Worm (Caenorhabditis elegans): ENCODE data around the gene C29F7.10.

C29F7.10 gene

ce11 chrX:13409543-13409942 lies 21.7 kb downstream of the C29F7.10 start, which contains the start of the genes cyp-13B1 and C29F7.1:
cyp-13B1 (minus strand) TSS chrX:13409643.
C29F7.1 (plus strand) TSS chrX:13409936.
- no peak for TF ChIP-seq skn-1 (tag; optimal IDR thresholded peaks at IDR 0.05)
- TF ChIP-seq nhr-71 (tag; optimal IDR thresholded peaks at IDR 0.05): peak; percentile 1
- TF ChIP-seq nhr-19 (GFP tag; conservative IDR thresholded peaks at IDR 0.05): 0 out of 2 replicates have a peak, but pooled peaks have one; percentile 18
- peak; percentile 15 for TF ChIP-seq elt-2 (tag; optimal IDR thresholded peaks at IDR 0.05)
- peak; percentile 23 for TF ChIP-seq nhr-85 (tag)
- peak; percentile 35 for TF ChIP-seq lin-14 (GFP tag; optimal IDR thresholded peaks at IDR 0.05)
- no peak for TF ChIP-seq irx-1 (tag; optimal IDR thresholded peaks at IDR 0.05)
- TF ChIP-seq nhr-20 (tag; optimal IDR thresholded peaks at IDR 0.05): peak; percentile 46

ce11 chrX:13401783-13402182 lies 29.5 kb downstream of the C29F7.10 start, which contains the start of gene F02C12.1:
F02C12.1 (plus strand) TSS chrX:13402083.
- TF ChIP-seq efl-1 (optimal IDR thresholded peaks at IDR 0.05) (no peak), efl-1 (GFP tag; optimal IDR thresholded peaks at IDR 0.05 in 1 of 2) (no peak), lin-39 (tag; optimal IDR thresholded peaks at IDR 0.05) (no peak), jun-1 (tag; optimal IDR thresholded peaks at IDR 0.05) (no peak), ceh-90 (tag; optimal IDR thresholded peaks at IDR 0.05) (no peak), nhr-19 (GFP tag; conservative IDR thresholded peaks at IDR 0.05) (no peak), nhr-85 (tag) (no peak)

ce11 chrX:13401311-13401710 lies 30.0 kb downstream of the C29F7.10 start:
- peak; percentile 68 for TF ChIP-seq blmp-1 (tag; optimal IDR thresholded peaks at IDR 0.05)
- no peak for TF ChIP-seq tbx-2 (tag; optimal IDR thresholded peaks at IDR 0.05)
- TF ChIP-seq C04F5.9 (tag; optimal IDR thresholded peaks at IDR 0.05): no peak
- TF ChIP-seq pax-3 (tag; optimal IDR thresholded peaks at IDR 0.05): no peak
- TF ChIP-seq pqm-1 (tag; optimal IDR thresholded peaks at IDR 0.05): no peak
- no peak for TF ChIP-seq fkh-10 (GFP tag; optimal IDR thresholded peaks at IDR 0.05)
- TF ChIP-seq irx-1 (tag; optimal IDR thresholded peaks at IDR 0.05): no peak
- no peak for TF ChIP-seq xbp-1 (tag; optimal IDR thresholded peaks at IDR 0.05)
- no peak for TF ChIP-seq egl-13 (tag; optimal IDR thresholded peaks at IDR 0.05)
- no peak for TF ChIP-seq skn-1 (tag; optimal IDR thresholded peaks at IDR 0.05)
- no peak for TF ChIP-seq C34B4.2 (tag; optimal IDR thresholded peaks at IDR 0.05)
- no peak for TF ChIP-seq unc-86 (tag; optimal IDR thresholded peaks at IDR 0.05)
- no peak for TF ChIP-seq hlh-4 (tag; optimal IDR thresholded peaks at IDR 0.05)
- TF ChIP-seq nhr-237 (tag; optimal IDR thresholded peaks at IDR 0.05): no peak
- TF ChIP-seq lin-14 (GFP tag; optimal IDR thresholded peaks at IDR 0.05): peak; percentile 42
- no peak for TF ChIP-seq lin-15B (tag; optimal IDR thresholded peaks at IDR 0.05)
- TF ChIP-seq nhr-77 (tag; optimal IDR thresholded peaks at IDR 0.05): peak; percentile 40
- no peak for TF ChIP-seq isw-1 (GFP tag; IDR thresholded peaks at IDR 0.05)
- TF ChIP-seq mef-2 (tag; optimal IDR thresholded peaks at IDR 0.05): no peak
- TF ChIP-seq nhr-90 (tag; optimal IDR thresholded peaks at IDR 0.05; ENCODE audit: poor library complexity): no peak
- no peak for TF ChIP-seq Y116A8C.19 (tag; optimal IDR thresholded peaks at IDR 0.05; ENCODE audit: borderline replicate concordance)
- TF ChIP-seq egl-27 (tag; optimal IDR thresholded peaks at IDR 0.05): no peak
- TF ChIP-seq ceh-82 (tag; optimal IDR thresholded peaks at IDR 0.05): no peak
- TF ChIP-seq lir-3 (tag; optimal IDR thresholded peaks at IDR 0.05; ENCODE audit: poor library complexity): no peak
- no peak for TF ChIP-seq snpc-4 (tag; optimal IDR thresholded peaks at IDR 0.05)
- no peak for TF ChIP-seq jun-1 (tag; optimal IDR thresholded peaks at IDR 0.05)
- no peak for TF ChIP-seq zip-4 (GFP tag; optimal IDR thresholded peaks at IDR 0.05)
- no peak for TF ChIP-seq aha-1 (tag; optimal IDR thresholded peaks at IDR 0.05)
- no peak for TF ChIP-seq dpl-1 (GFP tag; optimal IDR thresholded peaks at IDR 0.05)
- no peak for TF ChIP-seq nhr-84 (tag; optimal IDR thresholded peaks at IDR 0.05)
- no peak for TF ChIP-seq nhr-76 (tag; optimal IDR thresholded peaks at IDR 0.05)
- no peak for TF ChIP-seq efl-3 (GFP tag; optimal IDR thresholded peaks at IDR 0.05)
- no peak for TF ChIP-seq swsn-7 (tag; optimal IDR thresholded peaks at IDR 0.05)
- TF ChIP-seq C16A3.4 (tag; optimal IDR thresholded peaks at IDR 0.05): no peak
- no peak for TF ChIP-seq pag-3 (tag; optimal IDR thresholded peaks at IDR 0.05; ENCODE audit: borderline replicate concordance, insufficient read depth)
- no peak for TF ChIP-seq ceh-8 (GFP tag; optimal IDR thresholded peaks at IDR 0.05)
- no peak for TF ChIP-seq ztf-11 (tag; optimal IDR thresholded peaks at IDR 0.05)
- no peak for TF ChIP-seq unc-62 (GFP tag; optimal IDR thresholded peaks at IDR 0.05)
- peak in 1 of 2 experiments; percentile 4 for TF ChIP-seq efl-1 (optimal IDR thresholded peaks at IDR 0.05)
- TF ChIP-seq efl-1 (GFP tag; optimal IDR thresholded peaks at IDR 0.05 in 1 of 2): peak in 1 of 2 experiments; percentile 15
- peak; percentile 35 for TF ChIP-seq nhr-20 (tag; optimal IDR thresholded peaks at IDR 0.05)
- no peak for TF ChIP-seq unc-30 (tag; optimal IDR thresholded peaks at IDR 0.05)

Data from whole organism, L1 larva.